Worm (Caenorhabditis elegans) whole organism, L4/young adult: ENCODE data around the gene Y23B4A.1.

Experiments
- W03F9.2 ChIP-seq: fragments of 150-350 bp; optimal IDR thresholded peaks from 2 replicates; lab custom pipeline; 2014; ENCODE audit warnings: missing biosample characterization, missing genetic modification characterization
- dao-5 ChIP-seq: sonication (generic microtip); optimal IDR thresholded peaks from 2 replicates; lab custom pipeline; 2016; ENCODE audit warnings: missing genotype, missing genetic modification characterization, moderate library complexity, missing compliant biosample characterization
- him-1 ChIP-seq: sonication (generic microtip); optimal IDR thresholded peaks from 2 replicates; lab custom pipeline; 2016; ENCODE audit warnings: missing genotype, missing genetic modification reagents, missing genetic modification characterization, missing compliant biosample characterization

DNA sequence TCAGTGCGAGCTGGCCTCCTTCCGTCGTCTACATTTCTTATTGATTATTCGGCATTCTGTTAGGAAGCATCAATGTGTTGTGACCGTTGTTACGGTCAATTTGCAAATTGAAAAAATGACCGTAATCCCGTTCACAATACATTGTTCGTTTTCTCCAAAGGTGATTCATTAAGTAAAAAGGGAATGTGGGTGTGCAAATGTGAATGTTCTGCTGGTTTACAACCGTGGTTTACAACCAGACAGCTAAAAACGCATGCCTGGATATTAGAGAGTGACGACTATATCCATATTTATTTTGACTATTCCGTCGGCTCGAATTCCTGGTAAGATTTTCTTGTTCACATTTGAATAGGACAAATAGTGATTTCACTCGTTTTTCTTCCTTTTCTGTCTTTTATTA lies 1.9 kb upstream of the Y23B4A.1 start, which contains the start of gene capa-1:
- TF ChIP-seq W03F9.2 (tag; lab: Kevin White, UChicago) = no peak
- TF ChIP-seq him-1 (tag; lab: Kevin White, UChicago) = no peak
- TF ChIP-seq dao-5 (tag; lab: Kevin White, UChicago) = no peak
